Fruit fly (Drosophila melanogaster) Kc167 (cell line): ENCODE data around the gene CG43800.

ENCODE experiments used
- insv ChIP-seq: fragments of >200 bp; optimal IDR thresholded peaks from 3 replicates; lab custom pipeline; 2018; ENCODE audit warnings: missing external identifiers
- ttk ChIP-seq: sonication (Bioruptor generic); optimal IDR thresholded peaks from 2 replicates; lab custom pipeline; 2017; ENCODE audit warnings: missing external identifiers

- TF ChIP-seq insv (lab: Kevin White, UChicago) (no peak), ttk (lab: Kevin White, UChicago) (no peak)
Observed at dm6 chr2L:7240311-7240710, 7.7 kb upstream of the CG43800 start.
